Worm (Caenorhabditis elegans) whole organism, mixed stage, embryonic: Measurements from ENCODE around the gene adt-2.

Experiments
- M03D4.4 ChIP-seq: sonication (generic microtip); optimal IDR thresholded peaks from 2 replicates; lab custom pipeline; 2017; ENCODE audit warnings: mild to moderate bottlenecking, missing genetic modification characterization, missing compliant biosample characterization
- bed-3 ChIP-seq: fragments of 200-800 bp; sonication (Bioruptor generic); optimal IDR thresholded peaks from 3 replicates; lab custom pipeline; 2018; ENCODE audit warnings: mild to moderate bottlenecking, missing genetic modification characterization, moderate library complexity, missing compliant biosample characterization
- blmp-1 ChIP-seq: fragments of 150-350 bp; optimal IDR thresholded peaks from 2 replicates; lab custom pipeline; 2014; ENCODE audit warnings: missing biosample characterization, missing genetic modification characterization
- ceh-43 ChIP-seq: fragments of 200-800 bp; sonication (Bioruptor generic); optimal IDR thresholded peaks from 2 replicates; lab custom pipeline; 2018; ENCODE audit warnings: mild to moderate bottlenecking, missing genetic modification characterization, moderate library complexity, missing compliant biosample characterization
- ceh-83 ChIP-seq: fragments of 200-800 bp; sonication (Bioruptor generic); optimal IDR thresholded peaks from 2 replicates; lab custom pipeline; 2018; ENCODE audit warnings: mild to moderate bottlenecking, missing genetic modification characterization, missing compliant biosample characterization
- ces-1 ChIP-seq: fragments of 150-350 bp; optimal IDR thresholded peaks from 2 replicates; lab custom pipeline; 2014; ENCODE audit warnings: missing biosample characterization, missing genetic modification reagents, missing genetic modification characterization
- cnd-1 ChIP-seq: fragments of 200-800 bp; sonication (Bioruptor generic); optimal IDR thresholded peaks from 2 replicates; lab custom pipeline; 2018; ENCODE audit warnings: mild to moderate bottlenecking, missing genetic modification characterization, missing compliant biosample characterization
- drap-1 ChIP-seq: fragments of 200-800 bp; sonication (Bioruptor generic); optimal IDR thresholded peaks from 3 replicates; lab custom pipeline; 2018; ENCODE audit warnings: mild to moderate bottlenecking, missing genetic modification characterization, missing compliant biosample characterization
- elt-1 ChIP-seq: sonication (generic microtip); optimal IDR thresholded peaks from 2 replicates; lab custom pipeline; 2017; ENCODE audit warnings: missing genetic modification characterization, mild to moderate bottlenecking, missing compliant biosample characterization, antibody characterized with exemption, moderate library complexity, borderline replicate concordance; ENCODE audit not compliant: insufficient read depth
- elt-3 ChIP-seq: fragments of 150-350 bp; optimal IDR thresholded peaks from 2 replicates; lab custom pipeline; 2014; ENCODE audit warnings: missing biosample characterization, missing genetic modification characterization
- flh-1 ChIP-seq: fragments of 200-800 bp; sonication (Bioruptor generic); optimal IDR thresholded peaks from 2 replicates; lab custom pipeline; 2018; ENCODE audit warnings: mild to moderate bottlenecking, missing genetic modification characterization, moderate library complexity, missing compliant biosample characterization
- ham-2 ChIP-seq: fragments of 200-800 bp; sonication (Bioruptor generic); optimal IDR thresholded peaks from 2 replicates; lab custom pipeline; 2018; ENCODE audit warnings: mild to moderate bottlenecking, missing genetic modification characterization, missing compliant biosample characterization
- hlh-1 ChIP-seq: fragments of 150-350 bp; optimal IDR thresholded peaks from 2 replicates; lab custom pipeline; 2014; ENCODE audit warnings: missing biosample characterization, missing genetic modification reagents, missing genetic modification characterization
- lin-13 ChIP-seq: fragments of 150-350 bp; optimal IDR thresholded peaks from 2 replicates; lab custom pipeline; 2014; ENCODE audit warnings: missing biosample characterization, missing genetic modification characterization
- mls-2 ChIP-seq: sonication (generic microtip); optimal IDR thresholded peaks from 2 replicates; lab custom pipeline; 2016; ENCODE audit warnings: mild to moderate bottlenecking, missing genetic modification characterization, moderate library complexity, missing compliant biosample characterization
- nhr-12 ChIP-seq: fragments of 150-350 bp; optimal IDR thresholded peaks from 2 replicates; lab custom pipeline; 2014; ENCODE audit warnings: missing biosample characterization, missing genetic modification characterization
- nhr-2 ChIP-seq: fragments of 150-350 bp; optimal IDR thresholded peaks from 2 replicates; lab custom pipeline; 2014; ENCODE audit warnings: missing biosample characterization, missing genetic modification characterization
- nhr-237 ChIP-seq: fragments of 150-350 bp; optimal IDR thresholded peaks from 2 replicates; lab custom pipeline; 2014; ENCODE audit warnings: missing biosample characterization, missing genetic modification characterization
- nhr-28 ChIP-seq: fragments of 150-350 bp; optimal IDR thresholded peaks from 2 replicates; lab custom pipeline; 2014; ENCODE audit warnings: missing biosample characterization, missing genetic modification characterization
- nhr-76 ChIP-seq: sonication (generic microtip); optimal IDR thresholded peaks from 2 replicates; lab custom pipeline; 2017; ENCODE audit warnings: missing biosample characterization, missing genetic modification characterization
- pha-4 ChIP-seq: fragments of 150-350 bp; optimal IDR thresholded peaks from 2 replicates; lab custom pipeline; 2018; ENCODE audit warnings: missing biosample characterization, missing genetic modification reagents, missing genetic modification characterization
- sem-2 ChIP-seq: fragments of 200-800 bp; sonication (Bioruptor generic); optimal IDR thresholded peaks from 2 replicates; lab custom pipeline; 2018; ENCODE audit warnings: mild to moderate bottlenecking, missing genetic modification characterization, missing compliant biosample characterization
- snpc-4 ChIP-seq: fragments of 150-350 bp; optimal IDR thresholded peaks from 2 replicates; lab custom pipeline; 2014; ENCODE audit warnings: missing biosample characterization, missing genetic modification characterization
- sptf-1 ChIP-seq: sonication (generic microtip); optimal IDR thresholded peaks from 2 replicates; lab custom pipeline; 2017; ENCODE audit warnings: mild to moderate bottlenecking, missing genetic modification characterization, moderate library complexity, missing compliant biosample characterization
- tbx-8 ChIP-seq: fragments of 200-800 bp; sonication (Bioruptor generic); optimal IDR thresholded peaks from 2 replicates; lab custom pipeline; 2018; ENCODE audit warnings: mild to moderate bottlenecking, missing genetic modification characterization, moderate library complexity, missing compliant biosample characterization
- unc-120 ChIP-seq: sonication (generic microtip); optimal IDR thresholded peaks from 2 replicates; lab custom pipeline; 2017; ENCODE audit warnings: missing genetic modification characterization, missing compliant biosample characterization; ENCODE audit not compliant: poor library complexity, severe bottlenecking
- unc-39 ChIP-seq: fragments of 150-350 bp; optimal IDR thresholded peaks from 2 replicates; lab custom pipeline; 2014; ENCODE audit warnings: missing biosample characterization, missing genetic modification characterization
- unc-62 ChIP-seq: fragments of 150-350 bp; optimal IDR thresholded peaks from 2 replicates; lab custom pipeline; 2014; ENCODE audit warnings: missing biosample characterization, missing genetic modification reagents, missing genetic modification characterization
- zip-8 ChIP-seq: fragments of 150-350 bp; optimal IDR thresholded peaks from 2 replicates; lab custom pipeline; 2014; ENCODE audit warnings: missing biosample characterization, missing genetic modification characterization
- ztf-11 ChIP-seq: fragments of 150-350 bp; optimal IDR thresholded peaks from 2 replicates; lab custom pipeline; 2014; ENCODE audit warnings: missing biosample characterization, missing genetic modification characterization

The adt-2 gene

DNA sequence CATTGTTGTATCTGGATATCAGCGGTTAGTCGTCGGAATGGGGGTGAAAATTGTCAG is 12.6 kb upstream of the adt-2 start, which contains the start of the genes unc-98 and F08C6.18:
unc-98 (minus strand) TSS at position 48 of the 57 bp plus-strand sequence.
F08C6.18 (minus strand) TSS at position 57 of the 57 bp plus-strand sequence.
- TF ChIP-seq nhr-237 (tag; lab: Kevin White, UChicago) (no peak), tbx-8 (no peak), ham-2 (GFP tag; lab: Kevin White, UChicago) (no peak), pha-4 (no peak), flh-1 (GFP tag; lab: Kevin White, UChicago) (no peak)

DNA sequence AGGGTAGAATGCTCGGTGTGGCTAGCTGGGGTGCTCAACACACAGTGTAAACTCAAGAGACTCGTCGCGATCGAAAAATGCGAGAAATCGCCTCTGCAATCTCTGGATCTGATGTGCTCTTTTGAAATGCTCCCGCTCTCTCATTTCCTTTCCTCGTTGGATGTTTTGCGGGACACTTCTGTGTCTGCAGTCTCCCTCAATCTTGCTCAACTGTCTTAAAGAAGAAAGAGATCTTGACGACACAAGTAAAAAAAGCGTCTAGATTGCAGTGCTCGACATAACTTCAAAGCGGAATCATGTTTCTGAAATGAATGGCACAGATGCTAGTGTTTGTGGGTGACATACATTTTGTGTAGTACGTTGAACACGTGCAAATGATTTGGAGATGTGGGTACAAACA is 12.4 kb upstream of the adt-2 start:
- TF ChIP-seq lin-13 (tag; lab: Kevin White, UChicago) (no peak), sem-2 (GFP tag; lab: Kevin White, UChicago) (no peak), unc-120 (peak; percentile 77), nhr-12 (tag; lab: Kevin White, UChicago) (no peak), bed-3 (GFP tag; lab: Kevin White, UChicago) (no peak), unc-62 (peak; percentile 5), ceh-43 (no peak), hlh-1 (tag; lab: Kevin White, UChicago) (peak; percentile 75)

DNA sequence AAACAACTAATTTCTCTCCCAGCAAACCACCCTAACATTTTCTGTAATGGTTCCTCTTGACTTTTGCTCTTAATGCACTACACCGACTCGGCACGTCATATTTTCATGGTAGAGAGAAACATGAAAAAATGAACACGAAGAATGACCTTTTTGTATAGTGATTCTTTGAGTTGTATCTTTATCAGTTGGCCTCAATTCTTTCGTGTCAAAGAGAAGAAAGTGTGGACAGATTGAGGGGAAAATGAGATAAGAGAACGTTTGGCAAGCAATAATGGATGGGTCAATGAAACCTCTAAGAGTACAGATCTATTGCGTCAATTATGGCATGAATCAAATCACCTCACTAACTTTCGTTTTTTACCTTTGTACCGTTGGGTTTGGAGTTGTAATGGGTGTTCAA is 10.1 kb upstream of the adt-2 start:
- TF ChIP-seq nhr-28 (no peak), ztf-11 (tag; lab: Kevin White, UChicago) (no peak), mls-2 (no peak), nhr-237 (tag; lab: Kevin White, UChicago) (no peak)

DNA sequence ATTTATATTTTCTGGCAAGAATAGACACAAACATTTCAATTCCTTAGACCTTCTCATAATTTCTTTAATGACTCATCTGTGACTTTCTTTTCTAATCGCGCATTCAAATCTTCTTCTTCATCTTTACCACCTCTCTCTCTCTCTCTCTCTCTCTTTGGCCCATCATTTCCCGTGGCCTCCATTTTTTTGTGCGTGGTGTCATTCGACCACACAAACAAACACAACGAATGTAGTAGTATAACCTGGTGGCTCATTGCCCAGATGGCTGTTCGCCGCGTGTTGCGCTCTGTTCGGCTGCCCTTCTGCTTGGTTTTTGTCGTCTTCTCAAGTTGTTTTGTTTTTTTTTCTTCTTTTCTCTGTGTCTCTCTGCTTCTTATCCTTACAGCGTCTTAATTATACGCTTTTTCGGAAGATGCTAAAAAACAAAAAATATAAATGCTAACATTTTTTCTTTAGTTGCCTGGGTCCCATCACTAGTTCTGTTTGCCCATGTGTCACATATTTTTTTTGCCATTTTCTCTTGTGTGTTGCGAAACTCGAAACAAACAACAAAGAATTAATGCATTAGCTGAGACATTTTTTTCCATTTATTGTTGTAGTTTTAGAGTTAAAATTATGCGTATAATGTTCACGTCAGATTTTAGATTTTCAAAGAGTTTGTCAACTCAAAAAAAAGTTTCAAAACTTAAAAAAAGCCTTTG is 8.4 kb upstream of the adt-2 start:
- peak; percentile 34 for TF ChIP-seq cnd-1
- peak; percentile 19 for TF ChIP-seq ham-2 (GFP tag; lab: Kevin White, UChicago)
- peak; percentile 23 for TF ChIP-seq mls-2
- peak; percentile 49 for TF ChIP-seq elt-1
- TF ChIP-seq ceh-83: no peak
- peak; percentile 15 for TF ChIP-seq sptf-1 (tag; lab: Kevin White, UChicago)
- TF ChIP-seq pha-4: no peak
- TF ChIP-seq M03D4.4: peak; percentile 17
- TF ChIP-seq snpc-4 (tag; lab: Kevin White, UChicago): no peak

DNA sequence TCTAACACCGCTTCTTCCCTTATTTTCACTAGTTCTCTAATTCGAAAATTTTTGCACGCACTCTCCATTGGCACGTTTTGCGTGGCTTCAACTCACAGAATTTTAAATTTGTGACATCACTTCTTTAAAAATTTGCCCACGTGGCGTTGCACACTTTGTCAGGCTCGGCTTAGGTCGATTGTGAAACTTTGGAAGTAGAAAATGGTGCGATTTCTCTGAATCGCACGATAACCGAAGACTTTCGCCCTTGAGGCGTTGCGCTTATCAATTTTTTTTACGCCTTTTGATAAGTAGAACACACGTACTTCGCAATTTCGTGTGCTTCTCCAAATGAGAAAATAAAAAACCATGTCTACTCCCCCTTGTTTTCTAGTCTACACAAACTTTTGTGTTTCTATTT is 7.7 kb upstream of the adt-2 start:
- TF ChIP-seq nhr-2 (tag; lab: Kevin White, UChicago) (no peak), ces-1 (GFP tag; lab: Kevin White, UChicago) (no peak), nhr-237 (tag; lab: Kevin White, UChicago) (no peak), ceh-83 (no peak), elt-3 (tag; lab: Kevin White, UChicago) (no peak), ztf-11 (tag; lab: Kevin White, UChicago) (no peak), ceh-43 (no peak), hlh-1 (tag; lab: Kevin White, UChicago) (no peak), ham-2 (GFP tag; lab: Kevin White, UChicago) (no peak), unc-39 (tag; lab: Kevin White, UChicago) (no peak), nhr-28 (no peak), tbx-8 (no peak), flh-1 (GFP tag; lab: Kevin White, UChicago) (no peak), snpc-4 (tag; lab: Kevin White, UChicago) (no peak)

DNA sequence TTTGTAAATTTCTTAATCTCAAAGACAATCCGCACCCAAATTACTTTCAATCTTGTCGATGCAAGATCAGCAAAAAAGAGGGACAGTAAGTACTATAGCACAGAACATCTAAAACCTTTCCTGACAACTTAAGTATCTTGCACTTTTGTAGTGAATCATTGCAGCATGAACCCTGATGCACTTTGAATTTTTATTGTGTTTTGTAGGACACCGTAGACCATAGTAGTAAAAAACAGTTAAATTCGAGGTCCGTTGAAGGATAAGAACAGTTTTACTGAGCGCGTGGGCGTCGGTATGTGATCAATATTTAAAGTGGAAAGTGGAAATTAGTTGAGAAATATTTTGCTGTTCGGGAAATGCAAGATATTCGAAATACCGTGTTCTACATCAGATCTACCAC is 3.8 kb upstream of the adt-2 start:
- TF ChIP-seq elt-1 (no peak), snpc-4 (tag; lab: Kevin White, UChicago) (no peak), sem-2 (GFP tag; lab: Kevin White, UChicago) (no peak), ceh-83 (no peak), tbx-8 (no peak), flh-1 (GFP tag; lab: Kevin White, UChicago) (no peak), unc-62 (no peak), ceh-43 (no peak), unc-120 (no peak), zip-8 (tag; lab: Kevin White, UChicago) (no peak), nhr-12 (tag; lab: Kevin White, UChicago) (no peak), elt-3 (tag; lab: Kevin White, UChicago) (no peak), drap-1 (GFP tag; lab: Kevin White, UChicago) (no peak)

DNA sequence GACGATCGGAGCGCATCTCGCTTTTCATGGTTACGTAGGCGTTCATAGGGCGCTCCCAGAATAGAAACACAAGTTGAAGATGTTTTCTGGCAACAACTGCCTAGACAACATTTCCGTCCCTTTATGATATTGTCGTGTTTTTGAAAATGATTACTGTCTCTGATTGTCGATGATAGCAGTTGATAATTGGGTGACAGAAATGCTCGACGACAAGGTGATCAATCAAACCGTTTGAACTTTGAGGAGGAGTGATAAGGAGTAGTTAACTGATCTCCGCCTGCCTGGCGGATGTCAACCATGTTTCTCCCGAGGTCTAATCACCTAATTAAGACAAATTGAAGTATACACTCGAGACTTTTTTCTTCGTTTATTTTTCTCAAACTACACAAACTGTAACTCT is 2.1 kb upstream of the adt-2 start:
- TF ChIP-seq zip-8 (tag; lab: Kevin White, UChicago) (no peak), nhr-12 (tag; lab: Kevin White, UChicago) (no peak), mls-2 (no peak), blmp-1 (no peak), nhr-76 (tag; lab: Kevin White, UChicago) (no peak)
- TF ChIP-seq, all 35 proteins: peak for 0
